Worm (Caenorhabditis elegans) whole organism, mixed stage, embryonic: ENCODE measurements around the gene scyl-1.

Experiments used
- M03D4.4 ChIP-seq: sonication (generic microtip); optimal IDR thresholded peaks from 2 replicates; lab custom pipeline; 2017; ENCODE audit warnings: mild to moderate bottlenecking, missing genetic modification characterization, missing compliant biosample characterization
- bed-3 ChIP-seq: fragments of 200-800 bp; sonication (Bioruptor generic); optimal IDR thresholded peaks from 3 replicates; lab custom pipeline; 2018; ENCODE audit warnings: mild to moderate bottlenecking, missing genetic modification characterization, moderate library complexity, missing compliant biosample characterization
- blmp-1 ChIP-seq: fragments of 150-350 bp; optimal IDR thresholded peaks from 2 replicates; lab custom pipeline; 2014; ENCODE audit warnings: missing biosample characterization, missing genetic modification characterization
- ceh-39 ChIP-seq: fragments of 150-350 bp; optimal IDR thresholded peaks from 2 replicates; lab custom pipeline; 2014; ENCODE audit warnings: missing biosample characterization, missing genetic modification characterization
- ceh-43 ChIP-seq: fragments of 200-800 bp; sonication (Bioruptor generic); optimal IDR thresholded peaks from 2 replicates; lab custom pipeline; 2018; ENCODE audit warnings: mild to moderate bottlenecking, missing genetic modification characterization, moderate library complexity, missing compliant biosample characterization
- ces-1 ChIP-seq: fragments of 150-350 bp; optimal IDR thresholded peaks from 2 replicates; lab custom pipeline; 2014; ENCODE audit warnings: missing biosample characterization, missing genetic modification reagents, missing genetic modification characterization
- cnd-1 ChIP-seq: fragments of 200-800 bp; sonication (Bioruptor generic); optimal IDR thresholded peaks from 2 replicates; lab custom pipeline; 2018; ENCODE audit warnings: mild to moderate bottlenecking, missing genetic modification characterization, missing compliant biosample characterization
- drap-1 ChIP-seq: fragments of 200-800 bp; sonication (Bioruptor generic); optimal IDR thresholded peaks from 3 replicates; lab custom pipeline; 2018; ENCODE audit warnings: mild to moderate bottlenecking, missing genetic modification characterization, missing compliant biosample characterization
- elt-1 ChIP-seq: sonication (generic microtip); optimal IDR thresholded peaks from 2 replicates; lab custom pipeline; 2017; ENCODE audit warnings: missing genetic modification characterization, mild to moderate bottlenecking, missing compliant biosample characterization, antibody characterized with exemption, moderate library complexity, borderline replicate concordance; ENCODE audit not compliant: insufficient read depth
- elt-3 ChIP-seq: fragments of 150-350 bp; optimal IDR thresholded peaks from 2 replicates; lab custom pipeline; 2014; ENCODE audit warnings: missing biosample characterization, missing genetic modification characterization
- flh-1 ChIP-seq: fragments of 200-800 bp; sonication (Bioruptor generic); optimal IDR thresholded peaks from 2 replicates; lab custom pipeline; 2018; ENCODE audit warnings: mild to moderate bottlenecking, missing genetic modification characterization, moderate library complexity, missing compliant biosample characterization
- ham-2 ChIP-seq: fragments of 200-800 bp; sonication (Bioruptor generic); optimal IDR thresholded peaks from 2 replicates; lab custom pipeline; 2018; ENCODE audit warnings: mild to moderate bottlenecking, missing genetic modification characterization, missing compliant biosample characterization
- hlh-1 ChIP-seq: fragments of 150-350 bp; optimal IDR thresholded peaks from 2 replicates; lab custom pipeline; 2014; ENCODE audit warnings: missing biosample characterization, missing genetic modification reagents, missing genetic modification characterization
- lin-13 ChIP-seq: fragments of 150-350 bp; optimal IDR thresholded peaks from 2 replicates; lab custom pipeline; 2014; ENCODE audit warnings: missing biosample characterization, missing genetic modification characterization
- lin-32 ChIP-seq: fragments of 200-800 bp; sonication (Bioruptor generic); optimal IDR thresholded peaks from 2 replicates; lab custom pipeline; 2018; ENCODE audit warnings: mild to moderate bottlenecking, missing genetic modification characterization, missing compliant biosample characterization
- lsy-2 ChIP-seq: fragments of 150-350 bp; optimal IDR thresholded peaks from 2 replicates; lab custom pipeline; 2014; ENCODE audit warnings: missing biosample characterization, missing genetic modification characterization
- mep-1 ChIP-seq: fragments of 150-350 bp; optimal IDR thresholded peaks from 2 replicates; lab custom pipeline; 2017; ENCODE audit warnings: missing biosample characterization, missing genetic modification reagents, missing genetic modification characterization, inconsistent platforms
- mls-2 ChIP-seq: sonication (generic microtip); optimal IDR thresholded peaks from 2 replicates; lab custom pipeline; 2016; ENCODE audit warnings: mild to moderate bottlenecking, missing genetic modification characterization, moderate library complexity, missing compliant biosample characterization
- nhr-12 ChIP-seq: fragments of 150-350 bp; optimal IDR thresholded peaks from 2 replicates; lab custom pipeline; 2014; ENCODE audit warnings: missing biosample characterization, missing genetic modification characterization
- nhr-237 ChIP-seq: fragments of 150-350 bp; optimal IDR thresholded peaks from 2 replicates; lab custom pipeline; 2014; ENCODE audit warnings: missing biosample characterization, missing genetic modification characterization
- nhr-28 ChIP-seq: fragments of 150-350 bp; optimal IDR thresholded peaks from 2 replicates; lab custom pipeline; 2014; ENCODE audit warnings: missing biosample characterization, missing genetic modification characterization
- nhr-76 ChIP-seq: sonication (generic microtip); optimal IDR thresholded peaks from 2 replicates; lab custom pipeline; 2017; ENCODE audit warnings: missing biosample characterization, missing genetic modification characterization
- pha-4 ChIP-seq: fragments of 150-350 bp; optimal IDR thresholded peaks from 2 replicates; lab custom pipeline; 2018; ENCODE audit warnings: missing biosample characterization, missing genetic modification reagents, missing genetic modification characterization
- sem-2 ChIP-seq: fragments of 200-800 bp; sonication (Bioruptor generic); optimal IDR thresholded peaks from 2 replicates; lab custom pipeline; 2018; ENCODE audit warnings: mild to moderate bottlenecking, missing genetic modification characterization, missing compliant biosample characterization
- snpc-4 ChIP-seq: fragments of 150-350 bp; optimal IDR thresholded peaks from 2 replicates; lab custom pipeline; 2014; ENCODE audit warnings: missing biosample characterization, missing genetic modification characterization
- sptf-1 ChIP-seq: sonication (generic microtip); optimal IDR thresholded peaks from 2 replicates; lab custom pipeline; 2017; ENCODE audit warnings: mild to moderate bottlenecking, missing genetic modification characterization, moderate library complexity, missing compliant biosample characterization
- unc-120 ChIP-seq: sonication (generic microtip); optimal IDR thresholded peaks from 2 replicates; lab custom pipeline; 2017; ENCODE audit warnings: missing genetic modification characterization, missing compliant biosample characterization; ENCODE audit not compliant: poor library complexity, severe bottlenecking
- unc-39 ChIP-seq: fragments of 150-350 bp; optimal IDR thresholded peaks from 2 replicates; lab custom pipeline; 2014; ENCODE audit warnings: missing biosample characterization, missing genetic modification characterization
- unc-62 ChIP-seq: fragments of 150-350 bp; optimal IDR thresholded peaks from 2 replicates; lab custom pipeline; 2014; ENCODE audit warnings: missing biosample characterization, missing genetic modification reagents, missing genetic modification characterization
- ztf-11 ChIP-seq: fragments of 150-350 bp; optimal IDR thresholded peaks from 2 replicates; lab custom pipeline; 2014; ENCODE audit warnings: missing biosample characterization, missing genetic modification characterization

scyl-1 gene

DNA sequence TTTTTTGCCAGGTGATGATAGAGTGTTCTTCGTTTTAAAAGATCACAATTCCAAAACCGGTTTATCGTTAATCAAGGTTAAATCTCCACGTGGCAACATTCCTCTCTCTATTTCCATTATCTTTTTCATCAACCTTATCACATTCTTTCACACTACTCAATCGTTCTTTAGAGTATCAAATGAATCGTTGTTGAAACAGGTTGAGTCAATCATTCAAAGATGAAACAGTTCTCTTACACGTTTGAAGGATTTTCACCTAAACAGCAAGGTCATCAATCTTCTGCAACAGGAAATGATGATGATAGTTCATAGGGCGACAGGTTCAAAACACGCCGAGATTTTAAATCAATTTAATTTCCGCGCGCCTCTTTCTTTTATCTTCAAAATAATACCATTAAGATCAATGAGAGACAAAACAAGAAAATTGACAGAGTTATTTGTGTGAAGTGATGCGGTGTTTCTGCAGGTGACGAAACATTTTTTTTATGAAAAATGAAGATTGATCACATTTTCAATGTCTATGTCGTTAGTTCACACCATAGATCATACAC is 39.8 kb upstream of the scyl-1 start:
- TF ChIP-seq mep-1 (tag; lab: Kevin White, UChicago) (no peak), nhr-76 (tag; lab: Kevin White, UChicago) (no peak), unc-62 (peak; percentile 8), ztf-11 (tag; lab: Kevin White, UChicago) (no peak), unc-120 (no peak), unc-39 (tag; lab: Kevin White, UChicago) (no peak), drap-1 (GFP tag; lab: Kevin White, UChicago) (no peak)

- TF ChIP-seq elt-1 (tag; lab: Kevin White, UChicago) (no peak), nhr-237 (tag; lab: Kevin White, UChicago) (no peak), cnd-1 (tag; lab: Kevin White, UChicago) (no peak), pha-4 (no peak), bed-3 (GFP tag; lab: Kevin White, UChicago) (no peak), flh-1 (GFP tag; lab: Kevin White, UChicago) (no peak), unc-62 (no peak), lin-32 (GFP tag; lab: Kevin White, UChicago) (no peak), nhr-12 (tag; lab: Kevin White, UChicago) (no peak), unc-120 (no peak), M03D4.4 (tag; lab: Kevin White, UChicago) (no peak), drap-1 (GFP tag; lab: Kevin White, UChicago) (no peak), lsy-2 (no peak), nhr-76 (tag; lab: Kevin White, UChicago) (no peak), ceh-43 (GFP tag; lab: Kevin White, UChicago) (no peak)
- TF ChIP-seq, all 35 proteins: peak for 0
These were observed 33.9 kb upstream of the scyl-1 start for ce11 chrV:13075432-13075831.

DNA sequence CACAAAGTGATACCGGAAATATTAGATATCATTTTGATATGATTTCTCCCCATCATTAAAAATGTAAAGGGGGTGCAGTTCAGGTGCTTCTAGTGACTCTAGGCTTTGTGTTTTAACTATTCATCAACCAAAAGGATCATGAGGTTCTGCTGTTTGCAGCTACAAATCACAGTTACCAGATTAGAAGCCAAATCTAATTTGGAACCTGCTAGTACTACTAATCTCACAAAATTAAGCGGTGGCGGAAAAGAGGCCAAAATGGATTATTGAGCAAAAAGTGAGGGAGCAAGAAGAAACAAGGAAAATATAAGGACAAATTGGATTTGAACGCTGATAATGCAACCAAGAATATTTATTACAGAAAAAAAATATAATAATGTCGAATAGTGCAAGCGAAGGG is 32.6 kb upstream of the scyl-1 start:
- TF ChIP-seq ces-1 (GFP tag; lab: Kevin White, UChicago) (peak; percentile 54), sptf-1 (tag; lab: Kevin White, UChicago) (no peak)

DNA sequence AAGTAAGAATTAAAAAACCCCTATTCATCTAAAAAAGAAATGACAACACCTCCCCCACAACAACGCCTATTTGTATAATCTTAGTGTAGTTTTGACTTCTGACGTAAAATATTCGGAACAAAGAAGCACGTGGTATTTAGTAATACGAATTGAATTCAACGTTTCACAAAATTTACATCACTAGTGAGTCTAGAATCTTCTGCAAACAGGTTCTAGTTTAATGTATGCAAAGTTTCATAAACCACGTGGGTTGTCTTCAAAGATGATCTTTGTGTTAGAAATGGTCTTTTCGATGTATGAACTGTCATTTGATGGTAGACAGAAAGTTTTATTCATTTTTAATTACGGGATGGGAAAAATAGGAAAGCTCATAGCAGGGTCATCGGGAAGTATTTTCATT is 31.6 kb upstream of the scyl-1 start:
- no peak for TF ChIP-seq ceh-43 (GFP tag; lab: Kevin White, UChicago)

- no peak for TF ChIP-seq M03D4.4 (tag; lab: Kevin White, UChicago)
- no peak for TF ChIP-seq ces-1 (GFP tag; lab: Kevin White, UChicago)
- TF ChIP-seq mls-2 (tag; lab: Kevin White, UChicago): no peak
- no peak for TF ChIP-seq ztf-11 (tag; lab: Kevin White, UChicago)
- TF ChIP-seq lsy-2: no peak
- no peak for TF ChIP-seq pha-4
- no peak for TF ChIP-seq lin-13 (tag; lab: Kevin White, UChicago)
- TF ChIP-seq elt-1 (tag; lab: Kevin White, UChicago): no peak
- no peak for TF ChIP-seq drap-1 (GFP tag; lab: Kevin White, UChicago)
- no peak for TF ChIP-seq sem-2 (GFP tag; lab: Kevin White, UChicago)
- no peak for TF ChIP-seq unc-39 (tag; lab: Kevin White, UChicago)
- TF ChIP-seq ceh-39 (tag; lab: Kevin White, UChicago): no peak
- no peak for TF ChIP-seq unc-120
- TF ChIP-seq nhr-76 (tag; lab: Kevin White, UChicago): no peak
These were observed 29.5 kb upstream of the scyl-1 start, which contains the start of gene C34B4.3 for ce11 chrV:13071052-13071451. TSS of gene C34B4.3 (minus strand) at chrV:13071152.

- no peak for TF ChIP-seq ces-1 (GFP tag; lab: Kevin White, UChicago)
- TF ChIP-seq sptf-1 (tag; lab: Kevin White, UChicago): no peak
- TF ChIP-seq hlh-1 (tag; lab: Kevin White, UChicago): no peak
These were observed 28.8 kb upstream of the scyl-1 start for ce11 chrV:13070278-13070677.

ce11 chrV:13064164-13064563 is 22.6 kb upstream of the scyl-1 start:
- TF ChIP-seq pha-4 (no peak), blmp-1 (tag; lab: Kevin White, UChicago) (no peak), unc-39 (tag; lab: Kevin White, UChicago) (no peak), snpc-4 (no peak), elt-1 (tag; lab: Kevin White, UChicago) (no peak), lin-32 (GFP tag; lab: Kevin White, UChicago) (no peak), elt-3 (no peak), ham-2 (no peak), unc-120 (no peak), mls-2 (tag; lab: Kevin White, UChicago) (no peak), flh-1 (GFP tag; lab: Kevin White, UChicago) (no peak), sem-2 (GFP tag; lab: Kevin White, UChicago) (no peak), nhr-28 (tag; lab: Kevin White, UChicago) (no peak), nhr-237 (tag; lab: Kevin White, UChicago) (no peak), cnd-1 (tag; lab: Kevin White, UChicago) (no peak), lin-13 (tag; lab: Kevin White, UChicago) (no peak), nhr-76 (tag; lab: Kevin White, UChicago) (no peak)
